Worm (Caenorhabditis elegans): ENCODE results near the gene B0393.5.
A peak's percentile ranks its signal among the peaks of the same experiment; 100 is the strongest.
"Not testable (repeated sequence)": the region's sequence is repeated elsewhere in the genome, so short reads cannot be mapped to it uniquely, and the experiment has no call there.

Gene B0393.5

ce11 chrIII:4740820-4741219 lies 24.8 kb upstream of the B0393.5 start:
- no peak for TF ChIP-seq hnd-1 (tag; optimal IDR thresholded peaks at IDR 0.05)
- TF ChIP-seq sea-1 (GFP tag; conservative IDR thresholded peaks at IDR 0.05) = no peak
- TF ChIP-seq hmbx-1 (tag; optimal IDR thresholded peaks at IDR 0.05) = no peak
- TF ChIP-seq F13C5.2 (tag; optimal IDR thresholded peaks at IDR 0.05) = no peak
- TF ChIP-seq flt-1 (GFP tag; IDR thresholded peaks at IDR 0.05) = no peak
- TF ChIP-seq ceh-36 (tag; optimal IDR thresholded peaks at IDR 0.05) = no peak
- no peak for TF ChIP-seq ama-1 (optimal IDR thresholded peaks at IDR 0.05)
- no peak for TF ChIP-seq pes-1 (GFP tag; IDR thresholded peaks at IDR 0.05)
- TF ChIP-seq ets-7 (tag; optimal IDR thresholded peaks at IDR 0.05) = no peak
- TF ChIP-seq scrt-1 (GFP tag; IDR thresholded peaks at IDR 0.05) = no peak
- no peak for TF ChIP-seq ceh-13 (GFP tag; optimal IDR thresholded peaks at IDR 0.05)
- no peak for TF ChIP-seq tbx-11 (GFP tag; IDR thresholded peaks at IDR 0.05)
- TF ChIP-seq aly-1 (tag; optimal IDR thresholded peaks at IDR 0.05) = no peak
- no peak for TF ChIP-seq hmg-4 (GFP tag; optimal IDR thresholded peaks at IDR 0.05)
- no peak for TF ChIP-seq B0310.2 (tag; optimal IDR thresholded peaks at IDR 0.05)
- TF ChIP-seq tbx-37 (GFP tag; conservative IDR thresholded peaks at IDR 0.05) = no peak
- TF ChIP-seq tra-4 (tag; optimal IDR thresholded peaks at IDR 0.05) = no peak

ce11 chrIII:4742620-4743019 lies 23.0 kb upstream of the B0393.5 start, which contains the start of gene twk-6:
Gene twk-6, plus strand, starts transcription at chrIII:4742920.
- not testable (repeated sequence) for TF ChIP-seq hnd-1 (tag; optimal IDR thresholded peaks at IDR 0.05); scrt-1 (GFP tag; IDR thresholded peaks at IDR 0.05); flt-1 (GFP tag; IDR thresholded peaks at IDR 0.05)

ce11 chrIII:4745934-4746333 lies 19.6 kb upstream of the B0393.5 start, which contains the start of gene F17C8.6:
Gene F17C8.6, minus strand, starts transcription at chrIII:4746034.
- no peak for TF ChIP-seq sea-1 (GFP tag; conservative IDR thresholded peaks at IDR 0.05)
- TF ChIP-seq tbx-37 (GFP tag; conservative IDR thresholded peaks at IDR 0.05) = no peak
- no peak for TF ChIP-seq ceh-13 (GFP tag; optimal IDR thresholded peaks at IDR 0.05)
- no peak for TF ChIP-seq ama-1 (optimal IDR thresholded peaks at IDR 0.05)

ce11 chrIII:4748109-4748508 lies 17.5 kb upstream of the B0393.5 start, which contains the start of gene col-89:
Gene col-89, plus strand, starts transcription at chrIII:4748127.
- TF ChIP-seq aly-1 (tag; optimal IDR thresholded peaks at IDR 0.05) (no peak), pes-1 (GFP tag; IDR thresholded peaks at IDR 0.05) (no peak), tra-4 (tag; optimal IDR thresholded peaks at IDR 0.05) (no peak), tbx-37 (GFP tag; conservative IDR thresholded peaks at IDR 0.05) (no peak), ceh-13 (GFP tag; optimal IDR thresholded peaks at IDR 0.05) (no peak), tbx-11 (GFP tag; IDR thresholded peaks at IDR 0.05) (no peak), ceh-36 (tag; optimal IDR thresholded peaks at IDR 0.05) (no peak)

ce11 chrIII:4748666-4749065 lies 16.9 kb upstream of the B0393.5 start:
- TF ChIP-seq tbx-11 (GFP tag; IDR thresholded peaks at IDR 0.05) (no peak), hnd-1 (tag; optimal IDR thresholded peaks at IDR 0.05) (no peak), pes-1 (GFP tag; IDR thresholded peaks at IDR 0.05) (no peak), tra-4 (tag; optimal IDR thresholded peaks at IDR 0.05) (no peak), ets-7 (tag; optimal IDR thresholded peaks at IDR 0.05) (no peak), ama-1 (optimal IDR thresholded peaks at IDR 0.05) (no peak), ceh-13 (GFP tag; optimal IDR thresholded peaks at IDR 0.05) (no peak), ceh-36 (tag; optimal IDR thresholded peaks at IDR 0.05) (no peak), hmg-4 (GFP tag; optimal IDR thresholded peaks at IDR 0.05) (no peak), hmbx-1 (tag; optimal IDR thresholded peaks at IDR 0.05) (no peak), flt-1 (GFP tag; IDR thresholded peaks at IDR 0.05) (no peak), B0310.2 (tag; optimal IDR thresholded peaks at IDR 0.05) (no peak), aly-1 (tag; optimal IDR thresholded peaks at IDR 0.05) (no peak)

ce11 chrIII:4754001-4754561 lies 11.5 kb upstream of the B0393.5 start, which contains the start of the genes rps-0 and rbg-3:
Gene rps-0, minus strand, starts transcription at chrIII:4754051.
Gene rbg-3, plus strand, starts transcription at chrIII:4754424.
- TF ChIP-seq ceh-13 (GFP tag; optimal IDR thresholded peaks at IDR 0.05) (no peak), ets-7 (tag; optimal IDR thresholded peaks at IDR 0.05) (no peak), ama-1 (optimal IDR thresholded peaks at IDR 0.05) (no peak), tbx-37 (GFP tag; conservative IDR thresholded peaks at IDR 0.05) (no peak), F13C5.2 (tag; optimal IDR thresholded peaks at IDR 0.05) (peak; percentile 80)

ce11 chrIII:4756983-4757382 lies 8.6 kb upstream of the B0393.5 start, which contains the start of gene fbxl-2:
Gene fbxl-2, plus strand, starts transcription at chrIII:4757260.
- TF ChIP-seq pes-1 (GFP tag; IDR thresholded peaks at IDR 0.05) (no peak), B0310.2 (tag; optimal IDR thresholded peaks at IDR 0.05) (peak; percentile 34), tra-4 (tag; optimal IDR thresholded peaks at IDR 0.05) (no peak), F13C5.2 (tag; optimal IDR thresholded peaks at IDR 0.05) (peak; percentile 94), tbx-37 (GFP tag; conservative IDR thresholded peaks at IDR 0.05) (no peak), hnd-1 (tag; optimal IDR thresholded peaks at IDR 0.05) (peak; percentile 40), ets-7 (tag; optimal IDR thresholded peaks at IDR 0.05) (peak; percentile 10), ama-1 (optimal IDR thresholded peaks at IDR 0.05) (no peak), sea-1 (GFP tag; conservative IDR thresholded peaks at IDR 0.05) (peak; percentile 44; the same call in 1 of the 2 replicates), tbx-11 (GFP tag; IDR thresholded peaks at IDR 0.05) (peak; percentile 56; the same call in 1 of the 2 replicates), ceh-36 (tag; optimal IDR thresholded peaks at IDR 0.05) (peak; percentile 56), scrt-1 (GFP tag; IDR thresholded peaks at IDR 0.05) (0 out of 2 replicates have a peak, but pooled peaks have one; percentile 65), hmg-4 (GFP tag; optimal IDR thresholded peaks at IDR 0.05) (peak; percentile 71), flt-1 (GFP tag; IDR thresholded peaks at IDR 0.05) (peak; percentile 80; the same call in 1 of the 2 replicates), hmbx-1 (tag; optimal IDR thresholded peaks at IDR 0.05) (no peak), aly-1 (tag; optimal IDR thresholded peaks at IDR 0.05) (no peak), ceh-13 (GFP tag; optimal IDR thresholded peaks at IDR 0.05) (no peak)

- TF ChIP-seq hmg-4 (GFP tag; optimal IDR thresholded peaks at IDR 0.05) (no peak), F13C5.2 (tag; optimal IDR thresholded peaks at IDR 0.05) (no peak)
Measured at ce11 chrIII:4762846-4763245, 2.7 kb upstream of the B0393.5 start.
